Worm (Caenorhabditis elegans): ENCODE results near the gene cdka-1.

DNA sequence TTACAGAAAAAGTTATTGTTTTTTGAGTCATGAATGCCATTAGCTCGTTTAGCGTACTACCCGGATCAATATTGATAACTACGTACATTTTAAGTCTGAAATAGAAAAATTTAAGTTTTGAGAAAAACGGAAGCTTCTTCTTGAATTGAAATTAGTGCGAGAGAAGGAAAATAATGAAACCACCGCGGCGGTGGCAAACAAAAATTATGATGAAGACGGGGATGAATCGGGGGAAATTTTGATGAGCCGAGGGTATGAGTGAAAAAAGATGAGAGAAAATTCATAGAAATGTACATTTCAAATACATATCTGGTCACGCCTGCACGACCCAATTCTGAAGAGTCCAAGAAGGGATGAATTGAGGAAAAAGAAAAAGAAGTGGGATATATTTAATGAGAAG lies 6.7 kb downstream of the cdka-1 start, which contains the start of gene T23F11.4:
- TF ChIP-seq cog-1 (tag; optimal IDR thresholded peaks at IDR 0.05) (no peak), flt-1 (GFP tag; IDR thresholded peaks at IDR 0.05) (no peak), med-1 (GFP tag; optimal IDR thresholded peaks at IDR 0.05; ENCODE audit: insufficient read depth) (no peak), ref-1 (GFP tag; conservative IDR thresholded peaks at IDR 0.05) (no peak), ztf-23 (GFP tag; IDR thresholded peaks at IDR 0.05) (no peak), tab-1 (GFP tag; IDR thresholded peaks at IDR 0.05) (no peak), klf-2 (GFP tag; conservative IDR thresholded peaks at IDR 0.05) (no peak), T22C8.4 (GFP tag; IDR thresholded peaks at IDR 0.05) (no peak)

Measured in whole organism, midembryonic.